Fruit fly (Drosophila melanogaster) whole organism, embryonic: Measurements from ENCODE around the gene Rrp5.
A peak's percentile ranks its signal among the peaks of the same experiment; 100 is the strongest.

Source experiments
- CG10366 ChIP-seq: fragments of 200-800 bp; sonication (Bioruptor generic); IDR thresholded peaks from 2 replicates; pipeline ENCODE4 v1.3.6; 2022; ENCODE audit warnings: missing biosample characterization, missing genetic modification characterization
- CG10654 ChIP-seq: fragments of 200-800 bp; sonication (Bioruptor generic); optimal IDR thresholded peaks from 2 replicates; lab custom pipeline; 2016; ENCODE audit warnings: missing biosample characterization, missing genetic modification characterization
- CG10959 ChIP-seq: fragments of 200-800 bp; sonication (Bioruptor generic); IDR thresholded peaks from 2 replicates; pipeline ENCODE4 v1.3.6; 2022; ENCODE audit warnings: missing biosample characterization, missing genetic modification characterization
- CG11560 ChIP-seq: fragments of 200-800 bp; sonication (Bioruptor generic); IDR thresholded peaks from 3 replicates; pipeline ENCODE4 v1.3.6; 2022; ENCODE audit warnings: missing biosample characterization, missing genetic modification characterization
- CG11695 ChIP-seq: fragments of 200-800 bp; sonication (Bioruptor generic); IDR thresholded peaks from 3 replicates; pipeline ENCODE4 v1.3.6; 2022; ENCODE audit warnings: missing biosample characterization, missing genetic modification characterization
- CG11696 ChIP-seq: fragments of 200-800 bp; sonication (Bioruptor generic); IDR thresholded peaks from 2 replicates; pipeline ENCODE4 v1.3.6; 2022; ENCODE audit warnings: missing biosample characterization, missing genetic modification characterization
- CG12769 ChIP-seq: fragments of 200-800 bp; sonication (Bioruptor generic); optimal IDR thresholded peaks from 2 replicates; lab custom pipeline; 2019; ENCODE audit warnings: missing biosample characterization, mild to moderate bottlenecking, missing genetic modification characterization, moderate library complexity
- CG14014 ChIP-seq: fragments of 200-800 bp; sonication (Bioruptor generic); IDR thresholded peaks from 2 replicates; pipeline ENCODE4 v1.3.6; 2022; ENCODE audit warnings: missing biosample characterization, missing genetic modification characterization
- CG1792 ChIP-seq: fragments of 200-800 bp; sonication (Bioruptor generic); optimal IDR thresholded peaks from 2 replicates; lab custom pipeline; 2016; ENCODE audit warnings: missing biosample characterization, missing genetic modification characterization
- CG3065 ChIP-seq: fragments of 200-800 bp; sonication (Bioruptor generic); optimal IDR thresholded peaks from 2 replicates; lab custom pipeline; 2016; ENCODE audit warnings: missing biosample characterization, missing genetic modification characterization
- CG3847 ChIP-seq: fragments of 200-800 bp; sonication (Bioruptor generic); IDR thresholded peaks from 2 replicates; pipeline ENCODE4 v1.3.6; 2022; ENCODE audit warnings: missing biosample characterization, missing genetic modification characterization
- CG4328 ChIP-seq: fragments of 200-800 bp; sonication (Bioruptor generic); optimal IDR thresholded peaks from 3 replicates; lab custom pipeline; 2017; ENCODE audit warnings: missing biosample characterization, missing genetic modification reagents, missing genetic modification characterization
- CG9727 ChIP-seq: fragments of 200-800 bp; sonication (Bioruptor generic); optimal IDR thresholded peaks from 3 replicates; lab custom pipeline; 2017; ENCODE audit warnings: missing biosample characterization, mild to moderate bottlenecking, missing genetic modification characterization
- Doc3 ChIP-seq: fragments of 200-800 bp; sonication (Bioruptor generic); IDR thresholded peaks from 3 replicates; pipeline ENCODE4 v1.3.6; 2022; ENCODE audit warnings: missing biosample characterization, missing genetic modification characterization; ENCODE audit not compliant: partially characterized antibody
- E2f2 ChIP-seq: fragments of 200-800 bp; sonication (Bioruptor generic); IDR thresholded peaks from 2 replicates; pipeline ENCODE4 v1.3.6; 2022; ENCODE audit warnings: missing biosample characterization, missing genetic modification characterization
- Eip74EF ChIP-seq, 2 experiments: fragments of 200-800 bp in 1 of 2; fragments of >200 bp in 1 of 2; sonication (Bioruptor generic) in 1 of 2; optimal IDR thresholded peaks; 2 replicates each; lab custom pipeline; 2017 to 2019; ENCODE audit warnings: missing biosample characterization in 2 of 2, missing genetic modification characterization in 2 of 2, mild to moderate bottlenecking in 1 of 2, moderate library complexity in 1 of 2
- HLH3B ChIP-seq: fragments of 200-800 bp; sonication (Bioruptor generic); IDR thresholded peaks from 2 replicates; pipeline ENCODE4 v1.3.6; 2022; ENCODE audit warnings: missing biosample characterization, missing genetic modification characterization
- HmgD ChIP-seq: fragments of 200-800 bp; sonication (Bioruptor generic); optimal IDR thresholded peaks from 3 replicates; lab custom pipeline; 2016; ENCODE audit warnings: missing biosample characterization, missing genetic modification characterization
- Hr78 ChIP-seq, 2 experiments: fragments of 200-800 bp in 1 of 2; fragments of >200 bp in 1 of 2; sonication (Bioruptor generic) in 1 of 2; optimal IDR thresholded peaks; 2 replicates each; lab custom pipeline; 2017 to 2019; ENCODE audit warnings: missing biosample characterization in 2 of 2, missing genetic modification characterization in 2 of 2, mild to moderate bottlenecking in 1 of 2, moderate library complexity in 1 of 2
- Jarid2 ChIP-seq: fragments of 200-800 bp; sonication (Bioruptor generic); optimal IDR thresholded peaks from 3 replicates; lab custom pipeline; 2017; ENCODE audit warnings: mild to moderate bottlenecking, missing biosample characterization, missing genetic modification reagents, missing genetic modification characterization
- Kr ChIP-seq: fragments of 200-800 bp; sonication (Bioruptor generic); optimal IDR thresholded peaks from 2 replicates; lab custom pipeline; 2017; ENCODE audit warnings: missing biosample characterization, mild to moderate bottlenecking, missing genetic modification characterization
- MBD-R2 ChIP-seq: fragments of 200-800 bp; sonication (Bioruptor generic); IDR thresholded peaks from 2 replicates; pipeline ENCODE4 v1.3.6; 2022; ENCODE audit warnings: missing biosample characterization, missing genetic modification characterization
- Neu2 ChIP-seq: fragments of 200-800 bp; sonication (Bioruptor generic); optimal IDR thresholded peaks from 3 replicates; lab custom pipeline; 2016; ENCODE audit warnings: missing biosample characterization, missing genetic modification characterization, borderline replicate concordance
- Nf-YC ChIP-seq: fragments of 200-800 bp; optimal IDR thresholded peaks from 3 replicates; lab custom pipeline; 2019; ENCODE audit warnings: missing biosample characterization, mild to moderate bottlenecking, missing genetic modification characterization, moderate library complexity
- Opbp ChIP-seq: fragments of 200-800 bp; sonication (Bioruptor generic); IDR thresholded peaks from 3 replicates; pipeline ENCODE4 v1.3.6; 2022; ENCODE audit warnings: missing biosample characterization, missing genetic modification characterization; ENCODE audit not compliant: partially characterized antibody
- Side ChIP-seq: fragments of 200-800 bp; sonication (Bioruptor generic); optimal IDR thresholded peaks from 2 replicates; lab custom pipeline; 2016; ENCODE audit warnings: missing biosample characterization, missing genetic modification characterization
- Ssrp ChIP-seq: fragments of 200-800 bp; sonication (Bioruptor generic); optimal IDR thresholded peaks from 2 replicates; lab custom pipeline; 2018; ENCODE audit warnings: missing biosample characterization, mild to moderate bottlenecking, missing genetic modification characterization, moderate library complexity
- ase ChIP-seq: fragments of 200-800 bp; sonication (Bioruptor generic); IDR thresholded peaks from 3 replicates; pipeline ENCODE4 v1.3.6; 2022; ENCODE audit warnings: missing biosample characterization, missing genetic modification characterization
- chn ChIP-seq: fragments of 200-800 bp; sonication (Bioruptor generic); optimal IDR thresholded peaks from 2 replicates; lab custom pipeline; 2016; ENCODE audit warnings: missing biosample characterization, missing genetic modification characterization
- crol ChIP-seq: fragments of 200-800 bp; sonication (Bioruptor generic); IDR thresholded peaks from 2 replicates; pipeline ENCODE4 v1.3.6; 2022; ENCODE audit warnings: missing biosample characterization, missing genetic modification characterization
- dimm ChIP-seq: fragments of 200-800 bp; sonication (Bioruptor generic); IDR thresholded peaks from 2 replicates; pipeline ENCODE4 v1.3.6; 2022; ENCODE audit warnings: missing biosample characterization, missing genetic modification characterization
- dmrt11E ChIP-seq: fragments of 200-800 bp; sonication (Bioruptor generic); optimal IDR thresholded peaks from 3 replicates; lab custom pipeline; 2018; ENCODE audit warnings: missing biosample characterization, mild to moderate bottlenecking, missing genetic modification characterization, moderate library complexity
- dpn ChIP-seq, 2 experiments: fragments of 200-800 bp; sonication (Bioruptor generic); optimal IDR thresholded peaks; 3 replicates each; lab custom pipeline; 2016; ENCODE audit warnings: missing biosample characterization in 2 of 2, missing genetic modification characterization in 2 of 2
- emc ChIP-seq: fragments of 200-800 bp; sonication (Bioruptor generic); optimal IDR thresholded peaks from 2 replicates; lab custom pipeline; 2016; ENCODE audit warnings: missing biosample characterization, missing genetic modification characterization
- fd102C ChIP-seq: fragments of 200-800 bp; sonication (Bioruptor generic); optimal IDR thresholded peaks from 2 replicates; lab custom pipeline; 2018; ENCODE audit warnings: missing biosample characterization, mild to moderate bottlenecking, missing genetic modification characterization, moderate library complexity
- gsb-n ChIP-seq: fragments of 200-800 bp; sonication (Bioruptor generic); optimal IDR thresholded peaks from 3 replicates; lab custom pipeline; 2018; ENCODE audit warnings: missing biosample characterization, mild to moderate bottlenecking, missing genetic modification characterization
- h ChIP-seq: fragments of >200 bp; optimal IDR thresholded peaks from 2 replicates; lab custom pipeline; 2017
- ind ChIP-seq: fragments of 200-800 bp; sonication (Bioruptor generic); optimal IDR thresholded peaks from 3 replicates; lab custom pipeline; 2016; ENCODE audit warnings: missing biosample characterization, missing genetic modification characterization
- lilli ChIP-seq: fragments of 200-800 bp; sonication (Bioruptor generic); optimal IDR thresholded peaks from 3 replicates; lab custom pipeline; 2016; ENCODE audit warnings: missing biosample characterization, missing genetic modification characterization
- oc ChIP-seq: fragments of 200-800 bp; sonication (Bioruptor generic); optimal IDR thresholded peaks from 2 replicates; lab custom pipeline; 2018; ENCODE audit warnings: missing biosample characterization, mild to moderate bottlenecking, missing genetic modification characterization, moderate library complexity
- onecut ChIP-seq: fragments of 200-800 bp; sonication (Bioruptor generic); IDR thresholded peaks from 2 replicates; pipeline ENCODE4 v1.3.6; 2022; ENCODE audit warnings: missing biosample characterization, missing genetic modification characterization
- pan ChIP-seq, 4 experiments: fragments of >200 bp in 3 of 4; fragments of 200-800 bp in 1 of 4; sonication (Bioruptor generic) in 1 of 4; optimal IDR thresholded peaks in 3 of 4; IDR thresholded peaks in 1 of 4; 2 replicates each; pipeline versions ENCODE4 v1.3.6 to Lab custom; 2017 to 2022; ENCODE audit warnings: missing biosample characterization in 2 of 4, missing genetic modification characterization in 2 of 4, mixed read lengths in 1 of 4
- pzg ChIP-seq: fragments of 200-800 bp; sonication (Bioruptor generic); optimal IDR thresholded peaks from 3 replicates; lab custom pipeline; 2018; ENCODE audit warnings: missing biosample characterization, mild to moderate bottlenecking, missing genetic modification characterization, moderate library complexity
- sens-2 ChIP-seq: fragments of 200-800 bp; sonication (Bioruptor generic); IDR thresholded peaks from 2 replicates; pipeline ENCODE4 v1.3.6; 2022; ENCODE audit warnings: missing biosample characterization, missing genetic modification characterization
- stc ChIP-seq: fragments of 200-800 bp; sonication (Bioruptor generic); IDR thresholded peaks from 2 replicates; pipeline ENCODE4 v1.3.6; 2022; ENCODE audit warnings: missing biosample characterization, missing genetic modification characterization
- sug ChIP-seq: fragments of 200-800 bp; optimal IDR thresholded peaks from 2 replicates; lab custom pipeline; 2019; ENCODE audit warnings: missing biosample characterization, mild to moderate bottlenecking, missing genetic modification characterization, moderate library complexity
- tup ChIP-seq: fragments of 200-800 bp; sonication (Bioruptor generic); optimal IDR thresholded peaks from 2 replicates; lab custom pipeline; 2016; ENCODE audit warnings: missing biosample characterization, mild to moderate bottlenecking, missing genetic modification characterization, moderate library complexity
- tx ChIP-seq: fragments of 200-800 bp; sonication (Bioruptor generic); optimal IDR thresholded peaks from 2 replicates; lab custom pipeline; 2016; ENCODE audit warnings: missing biosample characterization, missing genetic modification characterization
- wek ChIP-seq: fragments of 200-800 bp; sonication (Bioruptor generic); optimal IDR thresholded peaks from 3 replicates; lab custom pipeline; 2018; ENCODE audit warnings: missing biosample characterization, mild to moderate bottlenecking, missing genetic modification characterization, moderate library complexity
- zfh2 ChIP-seq: fragments of 200-800 bp; sonication (Bioruptor generic); optimal IDR thresholded peaks from 2 replicates; lab custom pipeline; 2016; ENCODE audit warnings: missing biosample characterization, missing genetic modification characterization

The Rrp5 gene

dm6 chr3R:24333182-24333808, at the start of gene Rrp5, which contains the start of gene Dis3 (continued):
- TF ChIP-seq CG9727 (GFP tag; lab: Kevin White, UChicago) = no peak
- TF ChIP-seq pzg (GFP tag; lab: Kevin White, UChicago) = peak; percentile 97
- no peak for TF ChIP-seq CG11696
- TF ChIP-seq Kr = no peak
- TF ChIP-seq crol (GFP tag; lab: Robert Waterston, UW) = no peak
- no peak for TF ChIP-seq oc (tag; lab: Kevin White, UChicago)
- no peak for TF ChIP-seq Hr78 (GFP tag; optimal IDR thresholded peaks at IDR 0.05; lab: Kevin White, UChicago)
- no peak for TF ChIP-seq gsb-n (tag; lab: Kevin White, UChicago)
- peak; percentile 52 for TF ChIP-seq sens-2 (GFP tag; lab: Robert Waterston, UW)
- no peak for TF ChIP-seq CG4328 (GFP tag; lab: Kevin White, UChicago)
- no peak for TF ChIP-seq pan (optimal IDR thresholded peaks at IDR 0.05; lab: Kevin White, UChicago)
- TF ChIP-seq pan (GFP tag; optimal IDR thresholded peaks at IDR 0.05 in 1 of 2, IDR thresholded peaks at IDR 0.05 in 1 of 2) = peak in 1 of 2 experiments; percentile 18
- no peak for TF ChIP-seq lilli (GFP tag; lab: Kevin White, UChicago)
- no peak for TF ChIP-seq CG3065 (GFP tag; lab: Kevin White, UChicago)
- peak; percentile 18; the same call in 1 of the 2 replicates for TF ChIP-seq CG10959 (GFP tag; lab: Robert Waterston, UW)
- TF ChIP-seq dmrt11E (tag; lab: Kevin White, UChicago) = no peak
- TF ChIP-seq Neu2 (GFP tag; lab: Kevin White, UChicago) = no peak
- peak; percentile 64; the same call in 1 of the 2 replicates for TF ChIP-seq CG3847
- TF ChIP-seq ind (GFP tag; lab: Kevin White, UChicago) = no peak
- peak; percentile 17 for TF ChIP-seq tx (GFP tag; lab: Kevin White, UChicago)
- peak; percentile 13 for TF ChIP-seq chn (GFP tag; lab: Kevin White, UChicago)
- TF ChIP-seq CG10654 (GFP tag; lab: Kevin White, UChicago) = no peak
- no peak for TF ChIP-seq fd102C (GFP tag; lab: Kevin White, UChicago)
- 0 out of 3 replicates have a peak, but pooled peaks have one; percentile 49 for TF ChIP-seq ase (GFP tag; lab: Robert Waterston, UW)
- no peak for TF ChIP-seq Eip74EF (GFP tag; optimal IDR thresholded peaks at IDR 0.05; lab: Kevin White, UChicago)
- peak; percentile 51 for TF ChIP-seq zfh2 (GFP tag; lab: Kevin White, UChicago)
- TF ChIP-seq Side (GFP tag; lab: Kevin White, UChicago) = peak; percentile 31
- no peak for TF ChIP-seq dpn (GFP tag; optimal IDR thresholded peaks at IDR 0.05; lab: Kevin White, UChicago)
- no peak for TF ChIP-seq Ssrp (tag; lab: Kevin White, UChicago)
- no peak for TF ChIP-seq sug
- peak; percentile 91 for TF ChIP-seq HmgD
- no peak for TF ChIP-seq h (lab: Kevin White, UChicago)
- no peak for TF ChIP-seq tup (GFP tag; lab: Kevin White, UChicago)
- TF ChIP-seq emc (GFP tag; lab: Kevin White, UChicago) = peak; percentile 18
- TF ChIP-seq CG14014 (GFP tag; lab: Robert Waterston, UW) = peak; percentile 38; the same call in 1 of the 2 replicates
- TF ChIP-seq onecut (GFP tag; lab: Robert Waterston, UW) = no peak
- no peak for TF ChIP-seq Jarid2 (GFP tag; lab: Kevin White, UChicago)
- peak; percentile 13; the same call in 1 of the 3 replicates for TF ChIP-seq CG11560
- no peak for TF ChIP-seq wek (GFP tag; lab: Kevin White, UChicago)
- no peak for TF ChIP-seq CG11695 (GFP tag; lab: Robert Waterston, UW)
- no peak for TF ChIP-seq CG12769 (tag; lab: Kevin White, UChicago)
- peak; percentile 99 for TF ChIP-seq MBD-R2
- TF ChIP-seq CG10366 = peak; percentile 42; the same call in 1 of the 2 replicates
- peak; percentile 76 for TF ChIP-seq Opbp (GFP tag; lab: Robert Waterston, UW)
- no peak for TF ChIP-seq Doc3 (GFP tag; lab: Robert Waterston, UW)
- TF ChIP-seq stc (GFP tag; lab: Robert Waterston, UW) = no peak
- TF ChIP-seq CG1792 (GFP tag; lab: Kevin White, UChicago) = peak; percentile 96
- TF ChIP-seq HLH3B (GFP tag; lab: Robert Waterston, UW) = no peak
- no peak for TF ChIP-seq dimm (GFP tag; lab: Robert Waterston, UW)
- peak; percentile 67 for TF ChIP-seq E2f2 (GFP tag; lab: Robert Waterston, UW)
- no peak for TF ChIP-seq Nf-YC (tag; lab: Kevin White, UChicago)
